Worm (Caenorhabditis elegans) whole organism, L4 larva: ENCODE data around the gene F07A11.1.

Experiments
- D1046.2 ChIP-seq: fragments of 200-800 bp; sonication (Bioruptor generic); IDR thresholded peaks from 2 replicates; pipeline ENCODE4 v1.3.6; 2022; ENCODE audit warnings: missing genetic modification characterization, missing compliant biosample characterization
- Y48G9A.11 ChIP-seq: fragments of 200-800 bp; sonication (Bioruptor generic); IDR thresholded peaks from 2 replicates; pipeline ENCODE4 v1.3.6; 2022; ENCODE audit warnings: missing genetic modification reagents, missing genetic modification characterization, missing compliant biosample characterization
- Y75B8A.6 ChIP-seq: fragments of 200-800 bp; sonication (Bioruptor generic); IDR thresholded peaks from 2 replicates; pipeline ENCODE4 v1.3.6; 2022; ENCODE audit warnings: missing genetic modification reagents, missing genetic modification characterization, missing compliant biosample characterization
- ZK337.2 ChIP-seq: fragments of 200-800 bp; sonication (Bioruptor generic); IDR thresholded peaks from 2 replicates; pipeline ENCODE4 v1.3.6; 2022; ENCODE audit warnings: missing genetic modification reagents, missing genetic modification characterization, missing compliant biosample characterization
- aha-1 ChIP-seq: fragments of 150-350 bp; peaks from one replicate; lab custom pipeline; 2014; ENCODE audit warnings: missing biosample characterization, missing genetic modification characterization
- aly-2 ChIP-seq: sonication (generic microtip); optimal IDR thresholded peaks from 2 replicates; lab custom pipeline; 2018; ENCODE audit warnings: missing biosample characterization, missing genetic modification characterization
- ama-1 ChIP-seq: fragments of 150-350 bp; optimal IDR thresholded peaks from 2 replicates; lab custom pipeline; 2014; ENCODE audit warnings: inconsistent platforms, mixed read lengths
- ceh-20 ChIP-seq: fragments of 200-800 bp; sonication (Bioruptor generic); IDR thresholded peaks from 2 replicates; pipeline ENCODE4 v1.3.6; 2022; ENCODE audit warnings: missing genetic modification reagents, missing genetic modification characterization, missing compliant biosample characterization
- ceh-44 ChIP-seq: fragments of 200-800 bp; sonication (Bioruptor generic); IDR thresholded peaks from 2 replicates; pipeline ENCODE4 v1.3.6; 2022; ENCODE audit warnings: missing genetic modification reagents, missing genetic modification characterization, missing compliant biosample characterization
- ceh-62 ChIP-seq: sonication (generic microtip); optimal IDR thresholded peaks from 2 replicates; lab custom pipeline; 2017; ENCODE audit warnings: missing biosample characterization, missing genetic modification characterization
- cey-2 ChIP-seq: sonication (generic microtip); optimal IDR thresholded peaks from 3 replicates; lab custom pipeline; 2017; ENCODE audit warnings: missing genetic modification characterization, mild to moderate bottlenecking, missing compliant biosample characterization, antibody characterized with exemption, borderline replicate concordance; ENCODE audit not compliant: insufficient read depth
- ctbp-1 ChIP-seq: fragments of 200-800 bp; sonication (Bioruptor generic); IDR thresholded peaks from 2 replicates; pipeline ENCODE4 v1.3.6; 2022; ENCODE audit warnings: missing genetic modification reagents, missing genetic modification characterization, missing compliant biosample characterization
- daf-12 ChIP-seq: fragments of 150-350 bp; optimal IDR thresholded peaks from 2 replicates; lab custom pipeline; 2014; ENCODE audit warnings: missing biosample characterization, missing genetic modification reagents, missing genetic modification characterization
- daf-16 ChIP-seq, 3 experiments: sonication (generic microtip); optimal IDR thresholded peaks; 2 replicates each; lab custom pipeline; 2016 to 2017; ENCODE audit warnings: missing genetic modification characterization in 3 of 3, missing genetic modification reagents in 3 of 3, mild to moderate bottlenecking in 2 of 3, missing compliant biosample characterization in 2 of 3, missing biosample characterization in 1 of 3, moderate library complexity in 1 of 3
- daf-19 ChIP-seq: fragments of 200-800 bp; sonication (Bioruptor generic); conservative IDR thresholded peaks from 2 replicates; pipeline ENCODE4 v1.3.6; 2022; ENCODE audit warnings: missing genetic modification characterization, missing compliant biosample characterization
- daf-8 ChIP-seq: fragments of 200-800 bp; sonication (Bioruptor generic); IDR thresholded peaks from 2 replicates; pipeline ENCODE4 v1.3.6; 2022; ENCODE audit warnings: missing genetic modification characterization, missing compliant biosample characterization
- dmd-6 ChIP-seq: fragments of 200-800 bp; sonication (Bioruptor generic); IDR thresholded peaks from 2 replicates; pipeline ENCODE4 v1.3.6; 2022; ENCODE audit warnings: missing genetic modification reagents, missing genetic modification characterization, missing compliant biosample characterization
- dmd-9 ChIP-seq: fragments of 200-800 bp; sonication (Bioruptor generic); IDR thresholded peaks from 2 replicates; pipeline ENCODE4 v1.3.6; 2022; ENCODE audit warnings: missing genetic modification reagents, missing genetic modification characterization, missing compliant biosample characterization
- duxl-1 ChIP-seq: sonication (generic microtip); optimal IDR thresholded peaks from 2 replicates; lab custom pipeline; 2016; ENCODE audit warnings: mild to moderate bottlenecking, missing genetic modification characterization, moderate library complexity, missing compliant biosample characterization; ENCODE audit not compliant: poor library complexity
- hif-1 ChIP-seq, 2 experiments: sonication (generic microtip); optimal IDR thresholded peaks; 2 replicates each; lab custom pipeline; 2016 to 2017; ENCODE audit warnings: missing compliant biosample characterization in 2 of 2, missing genetic modification characterization in 2 of 2, missing genetic modification reagents in 2 of 2, missing genotype in 2 of 2, mild to moderate bottlenecking in 1 of 2
- hlh-30 ChIP-seq: sonication (generic microtip); optimal IDR thresholded peaks from 2 replicates; lab custom pipeline; 2017; ENCODE audit warnings: antibody characterized with exemption, mild to moderate bottlenecking, missing genetic modification characterization, missing compliant biosample characterization; ENCODE audit not compliant: insufficient read depth
- hmg-1.1 ChIP-seq: fragments of 200-800 bp; sonication (Bioruptor generic); IDR thresholded peaks from 2 replicates; pipeline ENCODE4 v1.3.6; 2022; ENCODE audit warnings: missing genetic modification reagents, missing genetic modification characterization, missing compliant biosample characterization
- jun-1 ChIP-seq: fragments of 150-350 bp; optimal IDR thresholded peaks from 2 replicates; lab custom pipeline; 2014; ENCODE audit warnings: missing biosample characterization, missing genetic modification reagents, missing genetic modification characterization
- lim-7 ChIP-seq: fragments of 200-800 bp; sonication (Bioruptor generic); IDR thresholded peaks from 2 replicates; pipeline ENCODE4 v1.3.6; 2022; ENCODE audit warnings: missing genetic modification characterization, missing compliant biosample characterization
- lin-15B ChIP-seq: fragments of 150-350 bp; sonication (generic microtip); optimal IDR thresholded peaks from 3 replicates; lab custom pipeline; 2014; ENCODE audit warnings: missing biosample characterization, missing genetic modification characterization
- lin-38 ChIP-seq: fragments of 200-800 bp; sonication (Bioruptor generic); IDR thresholded peaks from 2 replicates; pipeline ENCODE4 v1.3.6; 2022; ENCODE audit warnings: missing genetic modification reagents, missing genetic modification characterization, missing compliant biosample characterization
- lir-3 ChIP-seq: sonication (generic microtip); optimal IDR thresholded peaks from 2 replicates; lab custom pipeline; 2016; ENCODE audit warnings: mild to moderate bottlenecking, missing genetic modification characterization, missing compliant biosample characterization
- madf-5 ChIP-seq, 2 experiments: fragments of 200-800 bp; sonication (Bioruptor generic); IDR thresholded peaks; 2 replicates each; pipeline ENCODE4 v1.3.6; 2022; ENCODE audit warnings: missing compliant biosample characterization in 2 of 2, missing genetic modification characterization in 2 of 2
- mdl-1 ChIP-seq, 2 experiments: fragments of 150-350 bp in 1 of 2; sonication (generic microtip) in 1 of 2; optimal IDR thresholded peaks; 2 replicates each; lab custom pipeline; 2014 to 2017; ENCODE audit warnings: missing biosample characterization in 2 of 2, missing genetic modification characterization in 2 of 2
- mdt-29 ChIP-seq: fragments of 200-800 bp; sonication (Bioruptor generic); IDR thresholded peaks from 2 replicates; pipeline ENCODE4 v1.3.6; 2022; ENCODE audit warnings: missing genetic modification reagents, missing genetic modification characterization, missing compliant biosample characterization
- mes-2 ChIP-seq: sonication (generic microtip); optimal IDR thresholded peaks from 2 replicates; lab custom pipeline; 2016; ENCODE audit warnings: missing genotype, mild to moderate bottlenecking, missing genetic modification characterization, missing compliant biosample characterization; ENCODE audit not compliant: poor library complexity, severe bottlenecking
- mxl-2 ChIP-seq: fragments of 200-800 bp; sonication (Bioruptor generic); conservative IDR thresholded peaks from 2 replicates; pipeline ENCODE4 v1.3.6; 2022; ENCODE audit warnings: missing genetic modification reagents, missing genetic modification characterization, missing compliant biosample characterization
- nhr-102 ChIP-seq: sonication (generic microtip); optimal IDR thresholded peaks from 2 replicates; lab custom pipeline; 2016; ENCODE audit warnings: mild to moderate bottlenecking, missing genetic modification characterization, moderate library complexity, missing compliant biosample characterization
- nhr-11 ChIP-seq: fragments of 150-350 bp; optimal IDR thresholded peaks from 2 replicates; lab custom pipeline; 2014; ENCODE audit warnings: missing biosample characterization, missing genetic modification characterization
- nhr-237 ChIP-seq: sonication (generic microtip); optimal IDR thresholded peaks from 2 replicates; lab custom pipeline; 2017; ENCODE audit warnings: missing biosample characterization, missing genetic modification characterization
- nhr-25 ChIP-seq: sonication (generic microtip); optimal IDR thresholded peaks from 2 replicates; lab custom pipeline; 2017; ENCODE audit warnings: missing genetic modification characterization, mild to moderate bottlenecking, missing compliant biosample characterization, antibody characterized with exemption, moderate library complexity, borderline replicate concordance; ENCODE audit not compliant: insufficient read depth
- nhr-6 ChIP-seq: fragments of 150-350 bp; optimal IDR thresholded peaks from 2 replicates; lab custom pipeline; 2014; ENCODE audit warnings: missing biosample characterization, missing genetic modification characterization
- set-16 ChIP-seq: fragments of 200-800 bp; sonication (Bioruptor generic); IDR thresholded peaks from 2 replicates; pipeline ENCODE4 v1.3.6; 2022; ENCODE audit warnings: missing genetic modification reagents, missing genetic modification characterization, missing compliant biosample characterization
- skn-1 ChIP-seq: fragments of 150-350 bp; optimal IDR thresholded peaks from 2 replicates; lab custom pipeline; 2014; ENCODE audit warnings: missing biosample characterization, missing genetic modification characterization
- snpc-4 ChIP-seq: fragments of 150-350 bp; optimal IDR thresholded peaks from 2 replicates; lab custom pipeline; 2014; ENCODE audit warnings: missing biosample characterization, missing genetic modification characterization
- unc-130 ChIP-seq: sonication (generic microtip); optimal IDR thresholded peaks from 2 replicates; lab custom pipeline; 2016; ENCODE audit warnings: missing genetic modification reagents, missing genetic modification characterization, missing compliant biosample characterization
- unc-39 ChIP-seq: sonication (generic microtip); optimal IDR thresholded peaks from 2 replicates; lab custom pipeline; 2017; ENCODE audit warnings: missing biosample characterization, missing genetic modification characterization
- zip-2 ChIP-seq: fragments of 150-350 bp; optimal IDR thresholded peaks from 2 replicates; lab custom pipeline; 2014; ENCODE audit warnings: missing biosample characterization, missing genetic modification characterization

F07A11.1 gene

DNA sequence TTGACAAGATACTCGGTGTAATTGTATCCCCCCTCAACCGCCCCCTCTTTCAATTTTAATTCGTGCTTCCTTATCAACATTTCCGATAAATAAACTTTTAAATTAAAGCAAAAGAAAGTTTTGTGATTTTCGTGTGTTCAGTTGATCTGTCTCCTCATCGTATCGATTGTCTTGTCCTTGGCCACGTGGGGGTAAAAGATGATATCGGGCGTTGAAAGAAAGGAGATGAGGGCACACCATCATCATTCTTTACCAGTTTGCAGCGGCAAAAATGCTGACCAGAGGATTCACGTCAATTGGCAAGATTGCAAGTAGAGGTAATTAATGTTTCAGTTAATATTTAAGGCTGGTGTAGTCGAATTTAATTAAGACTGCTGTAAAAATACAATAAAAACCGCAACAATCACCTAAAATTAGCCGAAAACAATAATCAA, 44.7 kb downstream of the F07A11.1 start, which contains the start of gene F54D5.7 (continued):
- TF ChIP-seq nhr-237 (tag; lab: Kevin White, UChicago) (no peak), nhr-102 (tag; lab: Kevin White, UChicago) (no peak), unc-39 (tag; lab: Kevin White, UChicago) (no peak), hif-1 (tag; optimal IDR thresholded peaks at IDR 0.05; lab: Kevin White, UChicago) (no peak), ama-1 (peak; percentile 76), mdl-1 (tag; optimal IDR thresholded peaks at IDR 0.05; lab: Kevin White, UChicago) (peak; percentile 65 to 72), skn-1 (no peak), zip-2 (tag; lab: Kevin White, UChicago) (peak; percentile 33), nhr-6 (tag; lab: Kevin White, UChicago) (no peak), lir-3 (tag; lab: Kevin White, UChicago) (no peak), hlh-30 (peak; percentile 80), ctbp-1 (GFP tag; lab: Robert Waterston, UW) (peak; percentile 70), mdt-29 (GFP tag; lab: Robert Waterston, UW) (peak; percentile 65; the same call in 1 of the 2 replicates), lim-7 (GFP tag; lab: Robert Waterston, UW) (peak; percentile 77), daf-16 (GFP tag; optimal IDR thresholded peaks at IDR 0.05; lab: Kevin White, UChicago) (peak in 1 of 2 experiments; percentile 42), daf-16 (tag; optimal IDR thresholded peaks at IDR 0.05; lab: Kevin White, UChicago) (peak; percentile 58), nhr-25 (tag; lab: Kevin White, UChicago) (peak; percentile 43), ZK337.2 (GFP tag; lab: Robert Waterston, UW) (no peak), mxl-2 (peak; percentile 65; the same call in 1 of the 2 replicates), cey-2 (tag; lab: Kevin White, UChicago) (no peak), snpc-4 (tag; lab: Kevin White, UChicago) (no peak), ceh-44 (GFP tag; lab: Robert Waterston, UW) (0 out of 2 replicates have a peak, but pooled peaks have one; percentile 19)

- TF ChIP-seq aha-1 (tag; lab: Kevin White, UChicago) (peak; percentile 93), dmd-6 (peak; percentile 15; the same call in 1 of the 2 replicates), lim-7 (GFP tag; lab: Robert Waterston, UW) (0 out of 2 replicates have a peak, but pooled peaks have one; percentile 21), set-16 (GFP tag; lab: Robert Waterston, UW) (peak; percentile 41), lin-15B (tag; lab: Kevin White, UChicago) (no peak)
Measured at ce11 chrII:11545952-11546325, 46.0 kb downstream of the F07A11.1 start.

DNA sequence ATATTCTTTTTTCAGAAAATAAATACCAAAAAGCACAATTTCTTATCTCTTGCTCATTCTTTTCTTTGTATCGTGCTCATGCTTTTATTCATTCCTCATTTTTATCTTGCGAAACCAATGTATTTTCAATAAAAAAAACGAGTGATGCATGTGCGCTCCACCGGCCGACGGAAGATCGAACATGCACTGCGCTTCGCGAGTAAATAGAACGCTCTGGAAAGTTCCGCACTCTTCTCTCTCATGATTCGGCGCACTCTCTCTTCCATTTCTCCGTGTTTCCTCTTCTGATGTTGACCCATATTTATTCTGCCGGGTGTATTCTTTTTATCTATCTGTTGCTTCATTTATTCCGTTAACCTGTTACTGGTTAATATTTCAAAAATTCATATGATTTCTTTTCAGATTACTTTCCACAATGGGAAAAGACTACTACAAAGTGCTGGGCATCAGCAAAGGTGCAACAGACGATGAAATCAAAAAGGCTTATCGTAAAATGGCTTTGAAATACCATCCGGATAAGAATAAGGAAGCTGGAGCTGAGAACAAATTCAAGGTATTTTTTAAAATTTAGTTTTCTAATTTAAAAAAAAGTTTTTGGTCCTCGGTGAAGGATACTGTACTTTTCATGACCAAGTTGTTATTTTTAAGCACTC, 46.5 kb downstream of the F07A11.1 start, which contains the start of gene dnj-13:
TSS of gene dnj-13 (plus strand) at position 403 of the 653 bp plus-strand sequence.
- no peak for TF ChIP-seq ceh-62
- peak; percentile 94 for TF ChIP-seq mes-2 (tag; lab: Kevin White, UChicago)
- TF ChIP-seq nhr-11 (tag; lab: Kevin White, UChicago) = peak; percentile 96
- TF ChIP-seq jun-1 (tag; lab: Kevin White, UChicago) = peak; percentile 87
- peak; percentile 79 for TF ChIP-seq dmd-9 (GFP tag; lab: Robert Waterston, UW)
- TF ChIP-seq daf-19 (GFP tag; lab: Robert Waterston, UW) = no peak
- peak; percentile 96 for TF ChIP-seq ceh-20
- TF ChIP-seq dmd-6 = peak; percentile 95
- TF ChIP-seq duxl-1 (tag; lab: Kevin White, UChicago) = peak; percentile 95
- TF ChIP-seq hmg-1.1 (GFP tag; lab: Robert Waterston, UW) = peak; percentile 97
- TF ChIP-seq madf-5 (GFP tag; IDR thresholded peaks at IDR 0.05; lab: Robert Waterston, UW) = peak; percentile 87 to 91; a peak in 3 of 4 replicates
- TF ChIP-seq mdt-29 (GFP tag; lab: Robert Waterston, UW) = peak; percentile 100
- peak; percentile 86 for TF ChIP-seq Y48G9A.11 (GFP tag; lab: Robert Waterston, UW)
- TF ChIP-seq mxl-2 = peak; percentile 55; the same call in 1 of the 2 replicates
- TF ChIP-seq ctbp-1 (GFP tag; lab: Robert Waterston, UW) = peak; percentile 95
- TF ChIP-seq D1046.2 (GFP tag; lab: Robert Waterston, UW) = peak; percentile 88
- TF ChIP-seq nhr-102 (tag; lab: Kevin White, UChicago) = peak; percentile 93
- peak; percentile 61 for TF ChIP-seq unc-130 (GFP tag; lab: Kevin White, UChicago)
- TF ChIP-seq Y75B8A.6 (GFP tag; lab: Robert Waterston, UW) = peak; percentile 90; the same call in 1 of the 2 replicates
- no peak for TF ChIP-seq nhr-237 (tag; lab: Kevin White, UChicago)
- TF ChIP-seq daf-8 = no peak
- TF ChIP-seq cey-2 (tag; lab: Kevin White, UChicago) = no peak
- no peak for TF ChIP-seq aly-2 (tag; lab: Kevin White, UChicago)
- peak; percentile 54 to 97 for TF ChIP-seq daf-16 (GFP tag; optimal IDR thresholded peaks at IDR 0.05; lab: Kevin White, UChicago)
- TF ChIP-seq daf-16 (tag; optimal IDR thresholded peaks at IDR 0.05; lab: Kevin White, UChicago) = peak; percentile 79
- peak; percentile 99 for TF ChIP-seq lin-38 (GFP tag; lab: Robert Waterston, UW)
- TF ChIP-seq unc-39 (tag; lab: Kevin White, UChicago) = no peak
- TF ChIP-seq daf-12 (tag; lab: Kevin White, UChicago) = no peak
- peak; percentile 68 for TF ChIP-seq nhr-25 (tag; lab: Kevin White, UChicago)
